Fruit fly (Drosophila melanogaster) whole organism, embryonic: ENCODE measurements around the gene CG15296.

Experiments used
- Antp ChIP-seq: fragments of 200-800 bp; sonication (Bioruptor generic); optimal IDR thresholded peaks from 3 replicates; lab custom pipeline; 2016; ENCODE audit warnings: missing biosample characterization, missing genetic modification characterization
- Atf3 ChIP-seq: fragments of 200-800 bp; sonication (Bioruptor generic); optimal IDR thresholded peaks from 3 replicates; lab custom pipeline; 2016; ENCODE audit warnings: missing biosample characterization, missing genetic modification characterization
- B-H1 ChIP-seq: fragments of 200-800 bp; sonication (Bioruptor generic); IDR thresholded peaks from 3 replicates; pipeline ENCODE4 v1.3.6; 2022; ENCODE audit warnings: missing biosample characterization, missing genetic modification characterization
- Bgb ChIP-seq: fragments of 200-800 bp; sonication (Bioruptor generic); IDR thresholded peaks from 2 replicates; pipeline ENCODE4 v1.3.6; 2022; ENCODE audit warnings: missing biosample characterization, missing genetic modification characterization; ENCODE audit not compliant: partially characterized antibody
- BtbVII ChIP-seq: fragments of 200-800 bp; sonication (Bioruptor generic); optimal IDR thresholded peaks from 3 replicates; lab custom pipeline; 2017; ENCODE audit warnings: missing biosample characterization, mild to moderate bottlenecking, missing genetic modification characterization
- C15 ChIP-seq: fragments of 200-800 bp; sonication (Bioruptor generic); IDR thresholded peaks from 3 replicates; pipeline ENCODE4 v1.3.6; 2022; ENCODE audit warnings: missing biosample characterization, missing genetic modification characterization
- CG10209 ChIP-seq: fragments of 200-800 bp; sonication (Bioruptor generic); optimal IDR thresholded peaks from 3 replicates; lab custom pipeline; 2017; ENCODE audit warnings: missing biosample characterization, mild to moderate bottlenecking, missing genetic modification characterization, missing genetic modification reagents
- CG1024 ChIP-seq: fragments of 200-800 bp; sonication (Bioruptor generic); IDR thresholded peaks from 2 replicates; pipeline ENCODE4 v1.3.6; 2022; ENCODE audit warnings: missing biosample characterization, missing genetic modification characterization
- CG10321 ChIP-seq: fragments of 200-800 bp; sonication (Bioruptor generic); IDR thresholded peaks from 2 replicates; pipeline ENCODE4 v1.3.6; 2022; ENCODE audit warnings: missing biosample characterization, missing genetic modification characterization
- CG10431 ChIP-seq: fragments of 200-800 bp; sonication (Bioruptor generic); optimal IDR thresholded peaks from 3 replicates; lab custom pipeline; 2018; ENCODE audit warnings: missing biosample characterization, mild to moderate bottlenecking, missing genetic modification characterization
- CG10959 ChIP-seq: fragments of 200-800 bp; sonication (Bioruptor generic); IDR thresholded peaks from 2 replicates; pipeline ENCODE4 v1.3.6; 2022; ENCODE audit warnings: missing biosample characterization, missing genetic modification characterization
- CG11560 ChIP-seq: fragments of 200-800 bp; sonication (Bioruptor generic); IDR thresholded peaks from 3 replicates; pipeline ENCODE4 v1.3.6; 2022; ENCODE audit warnings: missing biosample characterization, missing genetic modification characterization
- CG14710 ChIP-seq: fragments of 200-800 bp; sonication (Bioruptor generic); optimal IDR thresholded peaks from 3 replicates; lab custom pipeline; 2019; ENCODE audit warnings: missing biosample characterization, mild to moderate bottlenecking, missing genetic modification characterization, moderate library complexity
- CG16813 ChIP-seq: fragments of 200-800 bp; sonication (Bioruptor generic); IDR thresholded peaks from 3 replicates; pipeline ENCODE4 v1.3.6; 2022; ENCODE audit warnings: missing biosample characterization, missing genetic modification characterization; ENCODE audit not compliant: partially characterized antibody
- CG18764 ChIP-seq: fragments of 200-800 bp; sonication (Bioruptor generic); optimal IDR thresholded peaks from 3 replicates; lab custom pipeline; 2016; ENCODE audit warnings: missing biosample characterization, missing genetic modification characterization
- CG2199 ChIP-seq: fragments of 200-800 bp; sonication (Bioruptor generic); IDR thresholded peaks from 3 replicates; pipeline ENCODE4 v1.3.6; 2022; ENCODE audit warnings: missing biosample characterization, missing genetic modification characterization
- CG4424 ChIP-seq: fragments of 200-800 bp; sonication (Bioruptor generic); optimal IDR thresholded peaks from 3 replicates; lab custom pipeline; 2016; ENCODE audit warnings: missing biosample characterization, missing genetic modification characterization
- CG5953 ChIP-seq: fragments of 200-800 bp; sonication (Bioruptor generic); IDR thresholded peaks from 2 replicates; pipeline ENCODE4 v1.3.6; 2022; ENCODE audit warnings: missing biosample characterization, missing genetic modification characterization
- CG6175 ChIP-seq: fragments of 200-800 bp; sonication (Bioruptor generic); IDR thresholded peaks from 3 replicates; pipeline ENCODE4 v1.3.6; 2022; ENCODE audit warnings: missing biosample characterization, missing genetic modification characterization
- CG6654 ChIP-seq: fragments of 200-800 bp; sonication (Bioruptor generic); optimal IDR thresholded peaks from 2 replicates; lab custom pipeline; 2017; ENCODE audit warnings: missing biosample characterization, mild to moderate bottlenecking, missing genetic modification characterization
- CG6689 ChIP-seq: fragments of 200-800 bp; sonication (Bioruptor generic); IDR thresholded peaks from 2 replicates; pipeline ENCODE4 v1.3.6; 2022; ENCODE audit warnings: missing biosample characterization, missing genetic modification characterization
- CTCF ChIP-seq: fragments of 200-800 bp; sonication (Bioruptor generic); optimal IDR thresholded peaks from 2 replicates; lab custom pipeline; 2017; ENCODE audit warnings: missing biosample characterization, mild to moderate bottlenecking, missing genetic modification characterization, moderate library complexity
- Drgx ChIP-seq: fragments of 200-800 bp; sonication (Bioruptor generic); IDR thresholded peaks from 2 replicates; pipeline ENCODE4 v1.3.6; 2022; ENCODE audit warnings: missing biosample characterization, missing genetic modification characterization
- Ets65A ChIP-seq: fragments of 200-800 bp; sonication (Bioruptor generic); peaks from one replicate; lab custom pipeline; 2016; ENCODE audit warnings: missing biosample characterization, missing genetic modification characterization
- Hand ChIP-seq: fragments of 200-800 bp; sonication (Bioruptor generic); optimal IDR thresholded peaks from 2 replicates; lab custom pipeline; 2017; ENCODE audit warnings: mild to moderate bottlenecking, missing biosample characterization, missing genetic modification reagents, missing genetic modification characterization
- Max ChIP-seq: fragments of 200-800 bp; sonication (Bioruptor generic); optimal IDR thresholded peaks from 2 replicates; lab custom pipeline; 2016; ENCODE audit warnings: missing biosample characterization, mild to moderate bottlenecking, missing genetic modification characterization
- Myb ChIP-seq: fragments of 200-800 bp; sonication (Bioruptor generic); optimal IDR thresholded peaks from 2 replicates; lab custom pipeline; 2016; ENCODE audit warnings: missing biosample characterization, missing genetic modification characterization
- NC2β ChIP-seq: fragments of 200-800 bp; sonication (Bioruptor generic); optimal IDR thresholded peaks from 2 replicates; lab custom pipeline; 2016; ENCODE audit warnings: missing biosample characterization, missing genetic modification characterization
- Sin3A ChIP-seq: fragments of >200 bp; optimal IDR thresholded peaks from 2 replicates; lab custom pipeline; 2018
- Six4 ChIP-seq: fragments of 200-800 bp; sonication (Bioruptor generic); optimal IDR thresholded peaks from 2 replicates; lab custom pipeline; 2016; ENCODE audit warnings: missing biosample characterization, missing genetic modification characterization
- Sry-δ ChIP-seq: fragments of 200-800 bp; sonication (Bioruptor generic); optimal IDR thresholded peaks from 2 replicates; lab custom pipeline; 2016; ENCODE audit warnings: missing biosample characterization, missing genetic modification characterization
- Xrp1 ChIP-seq: fragments of 200-800 bp; sonication (Bioruptor generic); IDR thresholded peaks from 2 replicates; pipeline ENCODE4 v1.3.6; 2022; ENCODE audit warnings: missing biosample characterization, missing genetic modification characterization
- ato ChIP-seq: fragments of 200-800 bp; sonication (Bioruptor generic); IDR thresholded peaks from 2 replicates; pipeline ENCODE4 v1.3.6; 2022; ENCODE audit warnings: missing biosample characterization, missing genetic modification characterization; ENCODE audit not compliant: partially characterized antibody
- bab2 ChIP-seq: fragments of 200-800 bp; sonication (Bioruptor generic); optimal IDR thresholded peaks from 2 replicates; lab custom pipeline; 2016; ENCODE audit warnings: missing biosample characterization, missing genetic modification characterization
- chif ChIP-seq, 2 experiments: fragments of 200-800 bp; sonication (Bioruptor generic); optimal IDR thresholded peaks; 3 replicates each; lab custom pipeline; 2016; ENCODE audit warnings: missing biosample characterization in 2 of 2, missing genetic modification characterization in 2 of 2
- dimm ChIP-seq: fragments of 200-800 bp; sonication (Bioruptor generic); IDR thresholded peaks from 2 replicates; pipeline ENCODE4 v1.3.6; 2022; ENCODE audit warnings: missing biosample characterization, missing genetic modification characterization
- fd96Cb ChIP-seq: fragments of 200-800 bp; sonication (Bioruptor generic); optimal IDR thresholded peaks from 2 replicates; lab custom pipeline; 2018; ENCODE audit warnings: missing biosample characterization, mild to moderate bottlenecking, missing genetic modification characterization, moderate library complexity
- gsb ChIP-seq: fragments of 200-800 bp; sonication (Bioruptor generic); IDR thresholded peaks from 2 replicates; pipeline ENCODE4 v1.3.6; 2022; ENCODE audit warnings: missing biosample characterization, missing genetic modification characterization
- gsb-n ChIP-seq: fragments of 200-800 bp; sonication (Bioruptor generic); optimal IDR thresholded peaks from 3 replicates; lab custom pipeline; 2018; ENCODE audit warnings: missing biosample characterization, mild to moderate bottlenecking, missing genetic modification characterization
- lola ChIP-seq, 3 experiments: fragments of >200 bp in 2 of 3; fragments of 200-800 bp in 1 of 3; sonication (Bioruptor generic) in 1 of 3; optimal IDR thresholded peaks; 2 replicates each; lab custom pipeline; 2017 to 2019; ENCODE audit warnings: missing biosample characterization in 3 of 3, missing genetic modification characterization in 3 of 3, mild to moderate bottlenecking in 1 of 3, moderate library complexity in 1 of 3
- nau ChIP-seq: fragments of 200-800 bp; sonication (Bioruptor generic); optimal IDR thresholded peaks from 3 replicates; lab custom pipeline; 2017; ENCODE audit warnings: missing biosample characterization, mild to moderate bottlenecking, missing genetic modification characterization, missing genetic modification reagents
- nerfin-1 ChIP-seq: fragments of 200-800 bp; sonication (Bioruptor generic); optimal IDR thresholded peaks from 3 replicates; lab custom pipeline; 2019; ENCODE audit warnings: missing biosample characterization, mild to moderate bottlenecking, missing genetic modification characterization, moderate library complexity
- otp ChIP-seq: fragments of 200-800 bp; sonication (Bioruptor generic); IDR thresholded peaks from 3 replicates; pipeline ENCODE4, ENCODE4 v1.3.6; 2022; ENCODE audit warnings: missing biosample characterization, missing genetic modification characterization
- pb ChIP-seq: fragments of 200-800 bp; sonication (Bioruptor generic); optimal IDR thresholded peaks from 3 replicates; lab custom pipeline; 2016; ENCODE audit warnings: missing biosample characterization, missing genetic modification characterization
- pros ChIP-seq: fragments of 200-800 bp; sonication (Bioruptor generic); optimal IDR thresholded peaks from 3 replicates; lab custom pipeline; 2019; ENCODE audit warnings: missing biosample characterization, mild to moderate bottlenecking, missing genetic modification characterization, moderate library complexity
- sd ChIP-seq: fragments of 200-800 bp; sonication (Bioruptor generic); optimal IDR thresholded peaks from 3 replicates; lab custom pipeline; 2018; ENCODE audit warnings: missing biosample characterization, mild to moderate bottlenecking, missing genetic modification characterization, moderate library complexity
- seq ChIP-seq: fragments of 200-800 bp; sonication (Bioruptor generic); IDR thresholded peaks from 2 replicates; pipeline ENCODE4 v1.3.6; 2022; ENCODE audit warnings: missing biosample characterization, missing genetic modification characterization
- sna ChIP-seq: fragments of 200-800 bp; sonication (Bioruptor generic); IDR thresholded peaks from 2 replicates; pipeline ENCODE4 v1.3.6; 2022; ENCODE audit warnings: missing biosample characterization, missing genetic modification characterization; ENCODE audit not compliant: partially characterized antibody
- sug ChIP-seq: fragments of 200-800 bp; optimal IDR thresholded peaks from 2 replicates; lab custom pipeline; 2019; ENCODE audit warnings: missing biosample characterization, mild to moderate bottlenecking, missing genetic modification characterization, moderate library complexity
- tio ChIP-seq: fragments of 200-800 bp; sonication (Bioruptor generic); optimal IDR thresholded peaks from 2 replicates; lab custom pipeline; 2017; ENCODE audit warnings: missing biosample characterization, missing genetic modification characterization, inconsistent platforms
- tna ChIP-seq: fragments of 200-800 bp; sonication (Bioruptor generic); IDR thresholded peaks from 2 replicates; pipeline ENCODE4 v1.3.6; 2022; ENCODE audit warnings: missing biosample characterization, missing genetic modification characterization; ENCODE audit not compliant: partially characterized antibody
- wor ChIP-seq: fragments of 200-800 bp; sonication (Bioruptor generic); IDR thresholded peaks from 2 replicates; pipeline ENCODE4 v1.3.6; 2022; ENCODE audit warnings: missing biosample characterization, missing genetic modification characterization
- zen2 ChIP-seq: fragments of 200-800 bp; sonication (Bioruptor generic); IDR thresholded peaks from 3 replicates; pipeline ENCODE4 v1.3.6; 2022; ENCODE audit warnings: missing biosample characterization, missing genetic modification characterization; ENCODE audit not compliant: partially characterized antibody

Gene CG15296

dm6 chrX:10595813-10596212, 29.4 kb upstream of the CG15296 start, which contains the start of the genes Hmr and CG2124 (continued):
- TF ChIP-seq gsb-n (tag; lab: Kevin White, UChicago) (no peak), dimm (no peak), Atf3 (no peak), CG14710 (peak; percentile 37), seq (GFP tag; lab: Robert Waterston, UW) (no peak), sug (tag; lab: Kevin White, UChicago) (no peak), gsb (GFP tag; lab: Robert Waterston, UW) (no peak), CG6689 (GFP tag; lab: Robert Waterston, UW) (no peak), pros (GFP tag; lab: Kevin White, UChicago) (no peak), Six4 (GFP tag; lab: Kevin White, UChicago) (no peak), pb (GFP tag; lab: Kevin White, UChicago) (no peak), Drgx (GFP tag; lab: Robert Waterston, UW) (no peak), Sin3A (peak; percentile 62), BtbVII (GFP tag; lab: Kevin White, UChicago) (no peak), sd (no peak), CG1024 (GFP tag; lab: Robert Waterston, UW) (no peak), CG10321 (GFP tag; lab: Robert Waterston, UW) (no peak), Max (no peak), Antp (GFP tag; lab: Kevin White, UChicago) (no peak), CG4424 (no peak), zen2 (GFP tag; lab: Robert Waterston, UW) (peak; percentile 44; the same call in 1 of the 3 replicates), Hand (GFP tag; lab: Kevin White, UChicago) (no peak), sna (GFP tag; lab: Robert Waterston, UW) (peak; percentile 91), Myb (peak; percentile 61), CG10209 (GFP tag; lab: Kevin White, UChicago) (no peak), CG5953 (no peak), nau (no peak), nerfin-1 (tag; lab: Kevin White, UChicago) (no peak), CG16813 (peak; percentile 67), C15 (GFP tag; lab: Robert Waterston, UW) (no peak), CG18764 (GFP tag; lab: Kevin White, UChicago) (no peak), CG6175 (GFP tag; lab: Robert Waterston, UW) (no peak), NC2β (no peak), CG2199 (GFP tag; lab: Robert Waterston, UW) (no peak), Bgb (GFP tag; lab: Robert Waterston, UW) (peak; percentile 46), fd96Cb (tag; lab: Kevin White, UChicago) (no peak), CTCF (peak; percentile 38), otp (no peak), wor (no peak), B-H1 (GFP tag; lab: Robert Waterston, UW) (no peak), Ets65A (no peak), chif (GFP tag; optimal IDR thresholded peaks at IDR 0.05; lab: Kevin White, UChicago) (no peak), CG10431 (GFP tag; lab: Kevin White, UChicago) (no peak), bab2 (GFP tag; lab: Kevin White, UChicago) (no peak), tna (GFP tag; lab: Robert Waterston, UW) (peak; percentile 67; the same call in 1 of the 2 replicates), CG10959 (GFP tag; lab: Robert Waterston, UW) (no peak), Sry-δ (GFP tag; lab: Kevin White, UChicago) (peak; percentile 73), CG11560 (peak; percentile 95), ato (GFP tag; lab: Robert Waterston, UW) (peak; percentile 37; the same call in 1 of the 2 replicates), CG6654 (GFP tag; lab: Kevin White, UChicago) (no peak), lola (GFP tag; optimal IDR thresholded peaks at IDR 0.05; lab: Kevin White, UChicago) (no peak), Xrp1 (no peak), tio (GFP tag; lab: Kevin White, UChicago) (no peak)
